Fruit fly (Drosophila melanogaster): ENCODE measurements around the gene bbg.

The bbg gene

dm6 chr3L:14440592-14440991 is 95.5 kb downstream of the bbg start (continued):
- TF ChIP-seq CG34406 (GFP tag; optimal IDR thresholded peaks at IDR 0.05) (no peak), lz (GFP tag; optimal IDR thresholded peaks at IDR 0.05) (no peak), pdm3 (GFP tag; optimal IDR thresholded peaks at IDR 0.05) (no peak), CG1621 (tag; optimal IDR thresholded peaks at IDR 0.05) (no peak), CG6792 (GFP tag; optimal IDR thresholded peaks at IDR 0.05) (no peak), acj6 (GFP tag; optimal IDR thresholded peaks at IDR 0.05) (no peak)

DNA sequence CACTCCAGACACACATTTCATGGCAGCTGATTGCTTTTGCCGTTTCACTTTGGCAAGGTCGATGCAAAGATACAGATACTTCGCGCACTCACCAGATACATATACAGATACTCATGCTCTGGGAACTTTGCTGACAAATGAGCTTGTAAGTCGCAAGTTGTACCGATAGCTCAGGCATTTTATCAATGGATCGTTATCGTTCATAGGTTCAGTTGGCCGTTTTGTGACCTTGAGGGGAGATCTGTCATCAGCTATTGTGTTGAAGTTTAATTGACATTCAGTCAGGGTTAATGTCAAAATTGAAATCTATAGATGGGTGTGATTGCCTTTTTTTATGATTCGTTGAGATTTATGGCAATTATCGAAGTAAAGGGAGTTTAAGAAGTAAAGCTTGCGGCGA is 103.8 kb downstream of the bbg start:
- TF ChIP-seq cyc (GFP tag; optimal IDR thresholded peaks at IDR 0.05) (no peak), svp (GFP tag) (peak; percentile 67), Sox14 (GFP tag; optimal IDR thresholded peaks at IDR 0.05) (no peak), CG9139 (GFP tag; optimal IDR thresholded peaks at IDR 0.05) (no peak), achi (GFP tag; optimal IDR thresholded peaks at IDR 0.05) (no peak), Hr4 (GFP tag; optimal IDR thresholded peaks at IDR 0.05) (no peak), CG16779 (tag; optimal IDR thresholded peaks at IDR 0.05) (no peak), Hr39 (GFP tag; optimal IDR thresholded peaks at IDR 0.05) (no peak), CG8119 (GFP tag; IDR thresholded peaks at IDR 0.05) (no peak), Ets21C (GFP tag; optimal IDR thresholded peaks at IDR 0.05) (no peak), CG31627 (GFP tag; optimal IDR thresholded peaks at IDR 0.05) (no peak), Eip78C (GFP tag) (peak; percentile 35), Eip93F (GFP tag; optimal IDR thresholded peaks at IDR 0.05) (no peak), Sox102F (GFP tag; optimal IDR thresholded peaks at IDR 0.05) (no peak), CG15336 (GFP tag; IDR thresholded peaks at IDR 0.05) (no peak), Gug (GFP tag; IDR thresholded peaks at IDR 0.05) (no peak)

DNA sequence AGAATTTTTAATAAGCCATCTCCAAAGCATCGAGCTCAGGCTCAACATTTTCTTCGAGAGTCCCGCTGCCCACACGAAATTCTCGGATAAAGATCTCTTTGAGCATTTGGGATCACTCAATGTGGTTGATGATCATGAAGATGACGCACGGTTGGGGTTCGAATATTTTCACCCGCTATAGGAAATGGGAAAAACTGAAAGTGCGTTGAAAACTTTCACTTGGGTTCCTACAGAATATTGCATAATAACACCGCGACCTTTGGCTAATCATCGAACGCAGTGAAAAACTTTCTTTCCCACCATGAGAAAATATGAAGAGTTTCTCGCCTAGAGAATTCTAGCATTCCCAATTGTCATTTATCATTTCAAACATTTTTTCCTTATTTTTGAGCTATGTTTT is 107.1 kb downstream of the bbg start:
- TF ChIP-seq esn (GFP tag; optimal IDR thresholded peaks at IDR 0.05) = no peak
- TF ChIP-seq CG34406 (GFP tag; optimal IDR thresholded peaks at IDR 0.05) = no peak
- no peak for TF ChIP-seq CG8119 (GFP tag; IDR thresholded peaks at IDR 0.05)
- TF ChIP-seq Sox102F (GFP tag; optimal IDR thresholded peaks at IDR 0.05) = no peak
- no peak for TF ChIP-seq Eip75B (GFP tag; optimal IDR thresholded peaks at IDR 0.05)
- no peak for TF ChIP-seq CG6854 (GFP tag; optimal IDR thresholded peaks at IDR 0.05)
- no peak for TF ChIP-seq CG6276 (GFP tag; optimal IDR thresholded peaks at IDR 0.05)

dm6 chr3L:14427292-14427729 is 108.8 kb downstream of the bbg start:
- TF ChIP-seq dsx (GFP tag; optimal IDR thresholded peaks at IDR 0.05; ENCODE audit: poor library complexity, severe bottlenecking) = peak; percentile 78
- peak; percentile 89 for TF ChIP-seq svp (GFP tag)
- TF ChIP-seq CG3032 (tag; optimal IDR thresholded peaks at IDR 0.05) = peak; percentile 38
- peak; percentile 84 for TF ChIP-seq CG9139 (GFP tag; optimal IDR thresholded peaks at IDR 0.05)
- TF ChIP-seq lz (GFP tag; optimal IDR thresholded peaks at IDR 0.05) = peak; percentile 17
- TF ChIP-seq Met (GFP tag; optimal IDR thresholded peaks at IDR 0.05) = peak; percentile 36
- no peak for TF ChIP-seq CG8319 (GFP tag; optimal IDR thresholded peaks at IDR 0.05)
- peak; percentile 75 for TF ChIP-seq Sox102F (GFP tag; optimal IDR thresholded peaks at IDR 0.05)
- TF ChIP-seq CG3919 (GFP tag; optimal IDR thresholded peaks at IDR 0.05) = peak; percentile 82
- TF ChIP-seq Smox (GFP tag; optimal IDR thresholded peaks at IDR 0.05) = peak; percentile 31
- TF ChIP-seq Lpt (GFP tag; optimal IDR thresholded peaks at IDR 0.05) = peak; percentile 56
- no peak for TF ChIP-seq Hr39 (GFP tag; optimal IDR thresholded peaks at IDR 0.05)
- TF ChIP-seq CG34406 (GFP tag; optimal IDR thresholded peaks at IDR 0.05) = peak; percentile 31
- TF ChIP-seq esn (GFP tag; optimal IDR thresholded peaks at IDR 0.05) = peak; percentile 62
- TF ChIP-seq Blimp-1 (GFP tag; optimal IDR thresholded peaks at IDR 0.05) = peak; percentile 16
- TF ChIP-seq vri (GFP tag; optimal IDR thresholded peaks at IDR 0.05) = peak; percentile 66
- TF ChIP-seq ss (GFP tag; optimal IDR thresholded peaks at IDR 0.05) = peak; percentile 82
- TF ChIP-seq CG11294 (GFP tag; IDR thresholded peaks at IDR 0.05) = no peak
- TF ChIP-seq CG6276 (GFP tag; optimal IDR thresholded peaks at IDR 0.05) = peak; percentile 65
- TF ChIP-seq CG8632 (GFP tag; optimal IDR thresholded peaks at IDR 0.05) = peak; percentile 16
- peak; percentile 50 for TF ChIP-seq CG7368 (GFP tag; optimal IDR thresholded peaks at IDR 0.05)
- TF ChIP-seq net (GFP tag; optimal IDR thresholded peaks at IDR 0.05) = peak; percentile 72
- no peak for TF ChIP-seq Eip93F (GFP tag; optimal IDR thresholded peaks at IDR 0.05)
- no peak for TF ChIP-seq salr (GFP tag; optimal IDR thresholded peaks at IDR 0.05)
- no peak for TF ChIP-seq CG10631 (GFP tag; optimal IDR thresholded peaks at IDR 0.05)
- peak; percentile 40 for TF ChIP-seq Ets96B (tag; optimal IDR thresholded peaks at IDR 0.05)
- TF ChIP-seq Ets21C (GFP tag; optimal IDR thresholded peaks at IDR 0.05) = no peak
- no peak for TF ChIP-seq Hr38 (GFP tag; optimal IDR thresholded peaks at IDR 0.05)
- peak; percentile 48 for TF ChIP-seq spab (GFP tag; optimal IDR thresholded peaks at IDR 0.05)
- peak; percentile 30 for TF ChIP-seq CG6792 (GFP tag; optimal IDR thresholded peaks at IDR 0.05)
- peak; percentile 76 for TF ChIP-seq fd85E (GFP tag; optimal IDR thresholded peaks at IDR 0.05)
- TF ChIP-seq CG16779 (tag; optimal IDR thresholded peaks at IDR 0.05) = peak; percentile 52
- peak; percentile 69 for TF ChIP-seq Eip75B (GFP tag; optimal IDR thresholded peaks at IDR 0.05)

All from whole organism, prepupa.